Fruit fly (Drosophila melanogaster) whole organism, wandering third instar larva: ENCODE results near the gene CG15879.

Experiments used
- Abd-B ChIP-seq: fragments of >200 bp; optimal IDR thresholded peaks from 2 replicates; lab custom pipeline; 2017; ENCODE audit warnings: missing biosample characterization, missing genetic modification characterization
- CG32264 ChIP-seq: fragments of 200-800 bp; sonication (Bioruptor generic); optimal IDR thresholded peaks from 2 replicates; lab custom pipeline; 2016; ENCODE audit warnings: missing biosample characterization, missing genetic modification characterization
- CG9705 ChIP-seq: fragments of 200-800 bp; sonication (Bioruptor generic); optimal IDR thresholded peaks from 2 replicates; lab custom pipeline; 2018; ENCODE audit warnings: missing biosample characterization, mild to moderate bottlenecking, missing genetic modification characterization
- CrebA ChIP-seq: fragments of 200-800 bp; sonication (Bioruptor generic); optimal IDR thresholded peaks from 2 replicates; lab custom pipeline; 2016; ENCODE audit warnings: missing biosample characterization, mild to moderate bottlenecking, missing genetic modification characterization, borderline replicate concordance
- Dfd ChIP-seq: fragments of >200 bp; optimal IDR thresholded peaks from 2 replicates; lab custom pipeline; 2017; ENCODE audit warnings: missing biosample characterization, missing genetic modification characterization
- Dif ChIP-seq: fragments of 200-275, 200-300 bp; sonication (Bioruptor generic); optimal IDR thresholded peaks from 2 replicates; lab custom pipeline; 2018; ENCODE audit warnings: missing biosample characterization, missing genetic modification characterization; ENCODE audit not compliant: partially characterized antibody
- GATAd ChIP-seq: sonication (Bioruptor generic); optimal IDR thresholded peaks from 2 replicates; lab custom pipeline; 2016; ENCODE audit warnings: missing biosample characterization, missing genetic modification characterization
- HLH106 ChIP-seq: fragments of 200-800 bp; optimal IDR thresholded peaks from 3 replicates; lab custom pipeline; 2019; ENCODE audit warnings: missing biosample characterization, mild to moderate bottlenecking, missing genetic modification characterization, moderate library complexity
- Hnf4 ChIP-seq: fragments of 200-800 bp; sonication (Bioruptor generic); optimal IDR thresholded peaks from 2 replicates; lab custom pipeline; 2016; ENCODE audit warnings: missing biosample characterization, mild to moderate bottlenecking, missing genetic modification characterization
- Hr78 ChIP-seq: fragments of >200 bp; optimal IDR thresholded peaks from 2 replicates; lab custom pipeline; 2017; ENCODE audit warnings: missing biosample characterization, missing genetic modification characterization
- Hr83 ChIP-seq: fragments of 200-300 bp; sonication (Bioruptor generic); optimal IDR thresholded peaks from 2 replicates; lab custom pipeline; 2016; ENCODE audit warnings: missing biosample characterization, mild to moderate bottlenecking, missing genetic modification characterization, moderate library complexity; ENCODE audit not compliant: poor library complexity, severe bottlenecking
- Jra ChIP-seq: sonication (Bioruptor generic); optimal IDR thresholded peaks from 2 replicates; lab custom pipeline; 2016; ENCODE audit warnings: missing biosample characterization, missing genetic modification characterization
- Mio ChIP-seq: sonication (Bioruptor generic); optimal IDR thresholded peaks from 2 replicates; lab custom pipeline; 2016; ENCODE audit warnings: missing biosample characterization, missing genetic modification characterization
- Myc ChIP-seq: fragments of >200 bp; optimal IDR thresholded peaks from 2 replicates; lab custom pipeline; 2017
- N ChIP-seq: fragments of >200 bp; optimal IDR thresholded peaks from 2 replicates; lab custom pipeline; 2018; ENCODE audit warnings: missing biosample characterization, missing external identifiers, missing genetic modification characterization
- OdsH ChIP-seq: fragments of 200-800 bp; sonication (Bioruptor generic); optimal IDR thresholded peaks from 2 replicates; lab custom pipeline; 2016; ENCODE audit warnings: missing biosample characterization, mild to moderate bottlenecking, missing genetic modification characterization
- Rel ChIP-seq, 2 experiments: fragments of 200-800 bp; sonication (Bioruptor generic) in 1 of 2; optimal IDR thresholded peaks; 2 replicates in 1 of 2; 3 replicates in 1 of 2; lab custom pipeline; 2016 to 2019; ENCODE audit warnings: mild to moderate bottlenecking in 2 of 2, missing biosample characterization in 2 of 2, missing genetic modification characterization in 2 of 2, moderate library complexity in 1 of 2
- Sp1 ChIP-seq: fragments of 200-800 bp; sonication (Bioruptor generic); optimal IDR thresholded peaks from 3 replicates; lab custom pipeline; 2019; ENCODE audit warnings: missing biosample characterization, mild to moderate bottlenecking, missing genetic modification characterization, moderate library complexity
- Vsx2 ChIP-seq: fragments of 200-300, 225-300 bp; sonication (Bioruptor generic); optimal IDR thresholded peaks from 2 replicates; lab custom pipeline; 2018; ENCODE audit warnings: missing biosample characterization, missing genetic modification characterization; ENCODE audit not compliant: partially characterized antibody
- br ChIP-seq: fragments of 200-800 bp; sonication (Bioruptor generic); optimal IDR thresholded peaks from 2 replicates; lab custom pipeline; 2016; ENCODE audit warnings: missing biosample characterization, missing genetic modification characterization
- brk ChIP-seq: fragments of 200-800 bp; sonication (Bioruptor generic); optimal IDR thresholded peaks from 2 replicates; lab custom pipeline; 2016; ENCODE audit warnings: missing biosample characterization, mild to moderate bottlenecking, missing genetic modification characterization
- dl ChIP-seq, 2 experiments: fragments of 175-275, 200-275 bp in 1 of 2; fragments of 200-275 bp in 1 of 2; sonication (Bioruptor generic); optimal IDR thresholded peaks; lab custom pipeline; 2018; ENCODE audit warnings: mild to moderate bottlenecking in 2 of 2, missing biosample characterization in 2 of 2, missing genetic modification characterization in 2 of 2, moderate library complexity in 2 of 2; ENCODE audit not compliant: partially characterized antibody in 2 of 2, insufficient read depth in 1 of 2
- dmrt93B ChIP-seq: fragments of 200-800 bp; sonication (Bioruptor generic); optimal IDR thresholded peaks from 2 replicates; lab custom pipeline; 2018; ENCODE audit warnings: missing biosample characterization, mild to moderate bottlenecking, missing genetic modification characterization
- dsf ChIP-seq: sonication (Bioruptor generic); optimal IDR thresholded peaks from 2 replicates; lab custom pipeline; 2016; ENCODE audit warnings: missing biosample characterization, missing genetic modification characterization, borderline replicate concordance
- ey ChIP-seq: fragments of 200-800 bp; sonication (Bioruptor generic); optimal IDR thresholded peaks from 2 replicates; lab custom pipeline; 2016; ENCODE audit warnings: missing biosample characterization, missing genetic modification characterization
- foxo ChIP-seq, 2 experiments: fragments of 200-800 bp; sonication (Bioruptor generic); optimal IDR thresholded peaks; 2 replicates in 1 of 2; 3 replicates in 1 of 2; lab custom pipeline; 2016 to 2017; ENCODE audit warnings: missing biosample characterization in 2 of 2, missing genetic modification characterization in 2 of 2
- fru ChIP-seq: fragments of 200-800 bp; sonication (Bioruptor generic); optimal IDR thresholded peaks from 3 replicates; lab custom pipeline; 2016; ENCODE audit warnings: missing biosample characterization, mild to moderate bottlenecking, missing genetic modification characterization
- h ChIP-seq: fragments of 200-800 bp; sonication (Bioruptor generic); optimal IDR thresholded peaks from 3 replicates; lab custom pipeline; 2016; ENCODE audit warnings: missing biosample characterization, mild to moderate bottlenecking, missing genetic modification characterization
- jim ChIP-seq: fragments of 175-275, 200-325 bp; sonication (Bioruptor generic); optimal IDR thresholded peaks from 2 replicates; lab custom pipeline; 2016; ENCODE audit warnings: missing biosample characterization, mild to moderate bottlenecking, missing genetic modification characterization
- lola ChIP-seq: fragments of >200 bp; optimal IDR thresholded peaks from 2 replicates; lab custom pipeline; 2017; ENCODE audit warnings: missing biosample characterization, missing genetic modification characterization
- pan ChIP-seq: fragments of >200 bp; optimal IDR thresholded peaks from 2 replicates; lab custom pipeline; 2017
- psq ChIP-seq: fragments of 200-800 bp; sonication (Bioruptor generic); optimal IDR thresholded peaks from 3 replicates; lab custom pipeline; 2017; ENCODE audit warnings: missing biosample characterization, mild to moderate bottlenecking, missing genetic modification characterization, moderate library complexity
- rgr ChIP-seq: fragments of 200-800 bp; sonication (Bioruptor generic); optimal IDR thresholded peaks from 3 replicates; lab custom pipeline; 2016; ENCODE audit warnings: missing biosample characterization, mild to moderate bottlenecking, missing genetic modification characterization
- sage ChIP-seq: fragments of 200-800 bp; sonication (Bioruptor generic); optimal IDR thresholded peaks from 2 replicates; lab custom pipeline; 2016; ENCODE audit warnings: missing biosample characterization, mild to moderate bottlenecking, missing genetic modification characterization
- sv ChIP-seq: fragments of 200-800 bp; sonication (Bioruptor generic); optimal IDR thresholded peaks from 3 replicates; lab custom pipeline; 2016; ENCODE audit warnings: missing biosample characterization, missing genetic modification characterization
- tai ChIP-seq: sonication (Bioruptor generic); optimal IDR thresholded peaks from 2 replicates; lab custom pipeline; 2016; ENCODE audit warnings: missing biosample characterization, missing genetic modification characterization
- usp ChIP-seq: fragments of >200 bp; optimal IDR thresholded peaks from 2 replicates; lab custom pipeline; 2017; ENCODE audit warnings: missing biosample characterization, missing genetic modification characterization
- woc ChIP-seq: sonication (Bioruptor generic); optimal IDR thresholded peaks from 2 replicates; lab custom pipeline; 2016; ENCODE audit warnings: missing biosample characterization, mild to moderate bottlenecking, missing genetic modification characterization

The CG15879 gene

dm6 chr3L:2162019-2162418 is 6.9 kb downstream of the CG15879 start:
- no peak for TF ChIP-seq Dif (GFP tag; lab: Kevin White, UChicago)
- peak; percentile 44 for TF ChIP-seq psq
- no peak for TF ChIP-seq Rel (GFP tag; optimal IDR thresholded peaks at IDR 0.05; lab: Kevin White, UChicago)
- TF ChIP-seq Rel (tag; optimal IDR thresholded peaks at IDR 0.05; lab: Kevin White, UChicago), result peak; percentile 3
- peak; percentile 67 for TF ChIP-seq rgr (GFP tag; lab: Kevin White, UChicago)
- TF ChIP-seq pan (lab: Kevin White, UChicago), result no peak
- no peak for TF ChIP-seq dl (GFP tag; optimal IDR thresholded peaks at IDR 0.05; lab: Kevin White, UChicago; ENCODE audit: insufficient read depth in 1 of 2, partially characterized antibody in 2 of 2)
- TF ChIP-seq CG9705 (GFP tag; lab: Kevin White, UChicago), result peak; percentile 33
- peak; percentile 65 for TF ChIP-seq CG32264 (GFP tag; lab: Kevin White, UChicago)
- peak; percentile 81 for TF ChIP-seq sage (GFP tag; lab: Kevin White, UChicago)
- no peak for TF ChIP-seq Hr83 (GFP tag; lab: Kevin White, UChicago)
- peak; percentile 67 for TF ChIP-seq tai (GFP tag; lab: Kevin White, UChicago)
- TF ChIP-seq Dfd (GFP tag; lab: Kevin White, UChicago), result no peak
- TF ChIP-seq fru (GFP tag; lab: Kevin White, UChicago), result peak; percentile 74
- TF ChIP-seq Hnf4 (GFP tag; lab: Kevin White, UChicago), result peak; percentile 60
- no peak for TF ChIP-seq jim (GFP tag; lab: Kevin White, UChicago)
- TF ChIP-seq Myc, result no peak
- TF ChIP-seq CrebA (GFP tag; lab: Kevin White, UChicago), result no peak
- no peak for TF ChIP-seq dsf (GFP tag; lab: Kevin White, UChicago)
- TF ChIP-seq Mio, result no peak
- peak; percentile 13 for TF ChIP-seq sv (GFP tag; lab: Kevin White, UChicago)
- TF ChIP-seq OdsH (GFP tag; lab: Kevin White, UChicago), result peak; percentile 53
- TF ChIP-seq woc, result peak; percentile 58
- TF ChIP-seq ey (GFP tag; lab: Kevin White, UChicago), result peak; percentile 74
- peak; percentile 79 for TF ChIP-seq HLH106 (tag; lab: Kevin White, UChicago)
- TF ChIP-seq N (GFP tag; lab: Kevin White, UChicago), result no peak
- no peak for TF ChIP-seq lola (GFP tag; lab: Kevin White, UChicago)
- peak; percentile 73 for TF ChIP-seq dmrt93B
- no peak for TF ChIP-seq Hr78
- TF ChIP-seq brk, result no peak
- peak in 1 of 2 experiments; percentile 83 for TF ChIP-seq foxo (GFP tag; optimal IDR thresholded peaks at IDR 0.05; lab: Kevin White, UChicago)
- no peak for TF ChIP-seq usp (GFP tag; lab: Kevin White, UChicago)
- peak; percentile 88 for TF ChIP-seq h (GFP tag; lab: Kevin White, UChicago)
- peak; percentile 70 for TF ChIP-seq Sp1 (GFP tag; lab: Kevin White, UChicago)
- no peak for TF ChIP-seq Jra (GFP tag; lab: Kevin White, UChicago)
- no peak for TF ChIP-seq Vsx2 (GFP tag; lab: Kevin White, UChicago)
- no peak for TF ChIP-seq Abd-B (GFP tag; lab: Kevin White, UChicago)
- no peak for TF ChIP-seq GATAd (GFP tag; lab: Kevin White, UChicago)
- TF ChIP-seq br (GFP tag; lab: Kevin White, UChicago), result peak; percentile 50

dm6 chr3L:2159817-2160216 is 9.1 kb downstream of the CG15879 start:
- TF ChIP-seq N (GFP tag; lab: Kevin White, UChicago), result no peak

- no peak for TF ChIP-seq Hr83 (GFP tag; lab: Kevin White, UChicago)
- TF ChIP-seq Vsx2 (GFP tag; lab: Kevin White, UChicago), result no peak
- TF ChIP-seq CrebA (GFP tag; lab: Kevin White, UChicago), result no peak
- peak; percentile 24 for TF ChIP-seq h (GFP tag; lab: Kevin White, UChicago)
- no peak for TF ChIP-seq Dif (GFP tag; lab: Kevin White, UChicago)
- TF ChIP-seq foxo (GFP tag; optimal IDR thresholded peaks at IDR 0.05; lab: Kevin White, UChicago), result peak in 1 of 2 experiments; percentile 9
- no peak for TF ChIP-seq sv (GFP tag; lab: Kevin White, UChicago)
- TF ChIP-seq br (GFP tag; lab: Kevin White, UChicago), result no peak
Observed at dm6 chr3L:2158689-2159310, 10.1 kb downstream of the CG15879 start.
